Fruit fly (Drosophila melanogaster): ENCODE data around the gene CG12995.
A peak's percentile ranks its signal among the peaks of the same experiment; 100 is the strongest.

DNA sequence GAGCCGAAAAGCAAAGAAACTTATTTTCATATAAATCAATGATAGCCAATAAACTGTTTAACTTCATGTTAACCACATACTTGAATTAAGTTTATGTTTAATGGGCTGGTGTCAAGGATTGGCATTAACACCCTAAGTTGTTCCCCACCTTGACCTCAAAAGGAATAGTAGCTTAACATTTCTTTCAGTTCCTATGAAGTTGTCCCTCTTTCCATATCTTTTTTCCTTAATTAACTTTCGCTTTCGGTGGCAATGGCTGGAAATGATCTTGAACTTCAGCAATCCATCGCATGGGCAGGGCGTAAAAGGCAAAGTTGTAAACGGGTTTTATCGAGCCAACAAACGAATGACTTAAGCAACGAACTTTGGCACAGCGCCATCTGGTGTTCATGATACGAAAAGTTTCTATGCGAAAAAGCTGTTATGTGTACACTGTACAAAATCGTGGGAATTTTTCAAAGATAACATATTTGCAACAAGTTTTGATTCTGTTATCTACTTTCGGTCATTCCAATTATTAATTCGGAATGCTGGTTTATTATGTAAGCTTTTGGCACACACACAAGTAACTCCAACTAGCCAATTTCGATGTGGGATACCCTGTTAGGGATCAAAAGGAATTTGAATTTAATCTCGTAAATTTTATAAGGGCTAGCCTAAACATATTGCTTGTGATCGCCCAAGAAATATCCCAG, 19.8 kb upstream of the CG12995 start:
- TF ChIP-seq CG8478 (optimal IDR thresholded peaks at IDR 0.05), result no peak
- TF ChIP-seq CTCF (optimal IDR thresholded peaks at IDR 0.05), result peak; percentile 51 to 62

Data from S2 (cell line).